Worm (Caenorhabditis elegans): ENCODE measurements around the gene ddn-2.

ddn-2 gene

ce11 chrII:12935259-12935658 is 26.4 kb downstream of the ddn-2 start, which contains the start of gene lips-9:
Gene lips-9 (minus strand): TSS chrII:12935359.
- TF ChIP-seq nhr-90 (tag; optimal IDR thresholded peaks at IDR 0.05), result no peak
- no peak for TF ChIP-seq Y56A3A.18 (GFP tag; IDR thresholded peaks at IDR 0.05)
- no peak for TF ChIP-seq nfya-1 (tag; optimal IDR thresholded peaks at IDR 0.05; ENCODE audit: borderline replicate concordance, insufficient read depth)
- TF ChIP-seq egl-44 (GFP tag; IDR thresholded peaks at IDR 0.05), result no peak
- TF ChIP-seq hlh-26 (GFP tag; conservative IDR thresholded peaks at IDR 0.05), result no peak
- no peak for TF ChIP-seq snpc-4 (GFP tag; optimal IDR thresholded peaks at IDR 0.05)
- no peak for TF ChIP-seq snpc-4 (tag; optimal IDR thresholded peaks at IDR 0.05)
- no peak for TF ChIP-seq cebp-2 (GFP tag; IDR thresholded peaks at IDR 0.05)

DNA sequence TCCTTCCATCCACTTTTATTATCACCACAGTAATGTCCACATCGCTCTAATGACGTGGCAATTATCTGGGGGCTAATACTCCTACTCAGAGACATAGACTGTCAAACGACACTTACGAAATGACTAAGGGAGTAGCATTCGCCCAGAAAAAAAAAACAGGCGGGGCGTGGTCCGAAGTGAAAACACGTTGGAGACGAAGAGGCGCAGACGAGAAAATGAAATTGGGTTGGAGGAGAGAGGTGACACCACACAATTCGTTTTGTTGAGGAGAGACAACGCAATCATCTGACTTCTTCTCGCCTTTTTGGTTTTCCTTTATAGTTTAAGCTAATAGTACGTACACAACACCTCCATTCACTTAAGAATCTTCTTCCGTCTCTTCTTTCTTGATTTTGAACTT is 30.3 kb downstream of the ddn-2 start:
- TF ChIP-seq hmg-1.2 (GFP tag; IDR thresholded peaks at IDR 0.05) (peak; percentile 38; the same call in 1 of the 2 replicates), ceh-91 (GFP tag; IDR thresholded peaks at IDR 0.05) (no peak), cebp-1 (GFP tag; IDR thresholded peaks at IDR 0.05) (no peak), cebp-1 (tag; optimal IDR thresholded peaks at IDR 0.05) (peak; percentile 58), atf-7 (tag; optimal IDR thresholded peaks at IDR 0.05) (no peak), tbp1 (GFP tag; optimal IDR thresholded peaks at IDR 0.05) (no peak), somi-1 (GFP tag; optimal IDR thresholded peaks at IDR 0.05) (no peak), lag-1 (GFP tag; IDR thresholded peaks at IDR 0.05) (no peak), snpc-4 (GFP tag; optimal IDR thresholded peaks at IDR 0.05) (no peak), snpc-4 (tag; optimal IDR thresholded peaks at IDR 0.05) (peak in 1 of 4 experiments; percentile 33)

ce11 chrII:12939801-12940200 is 30.9 kb downstream of the ddn-2 start, which contains the start of gene arrd-10:
Gene arrd-10 (plus strand): TSS chrII:12940101.
- TF ChIP-seq F23B12.7 (tag; optimal IDR thresholded peaks at IDR 0.05; ENCODE audit: insufficient read depth), result no peak
- TF ChIP-seq F57A8.1 (GFP tag; optimal IDR thresholded peaks at IDR 0.05), result no peak

- TF ChIP-seq lin-40 (tag; optimal IDR thresholded peaks at IDR 0.05) (no peak), Y53G8AR.9 (GFP tag; conservative IDR thresholded peaks at IDR 0.05) (no peak), die-1 (tag; optimal IDR thresholded peaks at IDR 0.05) (no peak), T07F8.4 (tag; optimal IDR thresholded peaks at IDR 0.05) (no peak), snpc-1.3 (tag; optimal IDR thresholded peaks at IDR 0.05; ENCODE audit: insufficient read depth) (no peak), snpc-3.4 (tag; optimal IDR thresholded peaks at IDR 0.05) (no peak)
These were observed 33.6 kb downstream of the ddn-2 start for ce11 chrII:12942496-12942895.

ce11 chrII:12944587-12945126 is 35.8 kb downstream of the ddn-2 start:
- TF ChIP-seq bed-1 (GFP tag; IDR thresholded peaks at IDR 0.05) (0 out of 2 replicates have a peak, but pooled peaks have one; percentile 45), dox-1 (GFP tag; IDR thresholded peaks at IDR 0.05) (peak; percentile 99), F52B5.7 (tag; optimal IDR thresholded peaks at IDR 0.05) (peak; percentile 99), ztf-6 (GFP tag; IDR thresholded peaks at IDR 0.05) (peak; percentile 56; the same call in 1 of the 2 replicates), dpl-1 (GFP tag; optimal IDR thresholded peaks at IDR 0.05) (peak; percentile 53), ceh-100 (GFP tag; IDR thresholded peaks at IDR 0.05) (peak; percentile 83), lin-54 (GFP tag; optimal IDR thresholded peaks at IDR 0.05) (peak; percentile 89), lag-1 (GFP tag; IDR thresholded peaks at IDR 0.05) (no peak), fkh-3 (tag; optimal IDR thresholded peaks at IDR 0.05) (peak; percentile 92), cebp-2 (GFP tag; IDR thresholded peaks at IDR 0.05) (peak; percentile 54; the same call in 1 of the 2 replicates), nfya-1 (tag; optimal IDR thresholded peaks at IDR 0.05; ENCODE audit: borderline replicate concordance, insufficient read depth) (no peak), snpc-3.4 (tag; optimal IDR thresholded peaks at IDR 0.05) (peak; percentile 96), ztf-28 (GFP tag; IDR thresholded peaks at IDR 0.05) (peak; percentile 90), ceh-40 (GFP tag; IDR thresholded peaks at IDR 0.05) (0 out of 2 replicates have a peak, but pooled peaks have one; percentile 80), cebp-1 (GFP tag; IDR thresholded peaks at IDR 0.05) (no peak; the same call in none of the 2 replicates), cebp-1 (tag; optimal IDR thresholded peaks at IDR 0.05) (peak; percentile 93), Y67H2A.10 (GFP tag; conservative IDR thresholded peaks at IDR 0.05) (peak; percentile 56; the same call in 1 of the 2 replicates), ZK185.1 (tag; optimal IDR thresholded peaks at IDR 0.05; ENCODE audit: poor library complexity, severe bottlenecking) (peak; percentile 91), nhr-179 (tag; optimal IDR thresholded peaks at IDR 0.05) (peak; percentile 40), lsy-27 (tag; optimal IDR thresholded peaks at IDR 0.05; ENCODE audit: borderline replicate concordance, insufficient read depth) (peak; percentile 73), sptf-2 (GFP tag; optimal IDR thresholded peaks at IDR 0.05) (peak; percentile 93), lin-26 (GFP tag; IDR thresholded peaks at IDR 0.05) (peak; percentile 96)

All from whole organism, young adult.